Fruit fly (Drosophila melanogaster) whole organism, adult: Measurements from ENCODE around the gene Lon.

Experiments used
- CG11617 ChIP-seq: fragments of 200-800 bp; sonication (Bioruptor generic); optimal IDR thresholded peaks from 2 replicates; lab custom pipeline; 2017; ENCODE audit warnings: mild to moderate bottlenecking, missing biosample characterization, missing genetic modification reagents, missing genetic modification characterization
- CG12768 ChIP-seq: fragments of 200-800 bp; sonication (Bioruptor generic); optimal IDR thresholded peaks from 2 replicates; lab custom pipeline; 2017; ENCODE audit warnings: missing biosample characterization, missing genetic modification characterization, mild to moderate bottlenecking, moderate library complexity, missing genetic modification reagents
- CG14711 ChIP-seq: fragments of 200-800 bp; sonication (Bioruptor generic); optimal IDR thresholded peaks from 2 replicates; lab custom pipeline; 2018; ENCODE audit warnings: missing biosample characterization, mild to moderate bottlenecking, missing genetic modification characterization, moderate library complexity
- CG1620 ChIP-seq: fragments of 200-800 bp; sonication (Bioruptor generic); optimal IDR thresholded peaks from 2 replicates; lab custom pipeline; 2016; ENCODE audit warnings: missing biosample characterization, missing genetic modification characterization
- CG33017 ChIP-seq: fragments of 200-800 bp; sonication (Bioruptor generic); optimal IDR thresholded peaks from 2 replicates; lab custom pipeline; 2018; ENCODE audit warnings: missing biosample characterization, mild to moderate bottlenecking, missing genetic modification characterization, moderate library complexity
- CG5204 ChIP-seq: fragments of 200-800 bp; sonication (Bioruptor generic); optimal IDR thresholded peaks from 2 replicates; lab custom pipeline; 2016; ENCODE audit warnings: missing biosample characterization, missing genetic modification characterization
- CG7045 ChIP-seq: fragments of 200-800 bp; sonication (Bioruptor generic); optimal IDR thresholded peaks from 2 replicates; lab custom pipeline; 2017; ENCODE audit warnings: missing biosample characterization, mild to moderate bottlenecking, missing genetic modification characterization
- CG7101 ChIP-seq: fragments of 200-800 bp; sonication (Bioruptor generic); optimal IDR thresholded peaks from 2 replicates; lab custom pipeline; 2018; ENCODE audit warnings: missing biosample characterization, mild to moderate bottlenecking, missing genetic modification characterization, moderate library complexity
- Clk ChIP-seq: fragments of 200-800 bp; sonication (Bioruptor generic); optimal IDR thresholded peaks from 2 replicates; lab custom pipeline; 2017; ENCODE audit warnings: missing biosample characterization, missing genetic modification characterization
- Crg-1 ChIP-seq: fragments of 200-800 bp; sonication (Bioruptor generic); optimal IDR thresholded peaks from 2 replicates; lab custom pipeline; 2016; ENCODE audit warnings: missing biosample characterization, missing genetic modification characterization
- Hr96 ChIP-seq: fragments of 200-800 bp; sonication (Bioruptor generic); optimal IDR thresholded peaks from 2 replicates; lab custom pipeline; 2016; ENCODE audit warnings: missing biosample characterization, missing genetic modification characterization
- Mnt ChIP-seq: fragments of 200-800 bp; sonication (Bioruptor generic); optimal IDR thresholded peaks from 2 replicates; lab custom pipeline; 2016; ENCODE audit warnings: missing biosample characterization, mild to moderate bottlenecking, missing genetic modification characterization
- bab1 ChIP-seq: fragments of 200-800 bp; sonication (Bioruptor generic); optimal IDR thresholded peaks from 3 replicates; lab custom pipeline; 2019; ENCODE audit warnings: missing biosample characterization, mild to moderate bottlenecking, missing genetic modification characterization, moderate library complexity
- cic ChIP-seq: fragments of 200-800 bp; sonication (Bioruptor generic); optimal IDR thresholded peaks from 2 replicates; lab custom pipeline; 2017; ENCODE audit warnings: missing biosample characterization, mild to moderate bottlenecking, missing genetic modification characterization, moderate library complexity
- cnc ChIP-seq, 2 experiments: fragments of >200 bp; optimal IDR thresholded peaks; 2 replicates each; lab custom pipeline; 2017
- kay ChIP-seq: fragments of 200-800 bp; sonication (Bioruptor generic); peaks from one replicate; lab custom pipeline; 2016; ENCODE audit warnings: missing biosample characterization, missing genetic modification characterization, borderline replicate concordance
- ovo ChIP-seq: fragments of 200-800 bp; sonication (Bioruptor generic); optimal IDR thresholded peaks from 2 replicates; lab custom pipeline; 2016; ENCODE audit warnings: missing biosample characterization, missing genetic modification characterization
- pad ChIP-seq: fragments of 200-800 bp; sonication (Bioruptor generic); optimal IDR thresholded peaks from 3 replicates; lab custom pipeline; 2017; ENCODE audit warnings: missing biosample characterization, missing genetic modification characterization, mild to moderate bottlenecking, moderate library complexity, missing genetic modification reagents
- tj ChIP-seq: fragments of 200-800 bp; sonication (Bioruptor generic); optimal IDR thresholded peaks from 3 replicates; lab custom pipeline; 2017; ENCODE audit warnings: missing biosample characterization, mild to moderate bottlenecking, missing genetic modification characterization, moderate library complexity
- toe ChIP-seq: fragments of 200-800 bp; sonication (Bioruptor generic); optimal IDR thresholded peaks from 2 replicates; lab custom pipeline; 2016; ENCODE audit warnings: missing biosample characterization, missing genetic modification characterization

Lon gene

dm6 chr3L:19646292-19646691, 34.3 kb upstream of the Lon start:
- TF ChIP-seq CG12768 (GFP tag; lab: Kevin White, UChicago): no peak
- no peak for TF ChIP-seq CG33017 (tag; lab: Kevin White, UChicago)
- no peak for TF ChIP-seq CG11617 (GFP tag; lab: Kevin White, UChicago)
- TF ChIP-seq bab1: no peak
- no peak for TF ChIP-seq toe

dm6 chr3L:19642448-19643020, 30.5 kb upstream of the Lon start, which contains the start of gene Rnf146:
Rnf146 (minus strand) TSS chr3L:19642816.
- TF ChIP-seq CG11617 (GFP tag; lab: Kevin White, UChicago) (no peak), CG7101 (tag; lab: Kevin White, UChicago) (peak; percentile 34), pad (GFP tag; lab: Kevin White, UChicago) (peak; percentile 25), Clk (GFP tag; lab: Kevin White, UChicago) (no peak), CG7045 (GFP tag; lab: Kevin White, UChicago) (no peak), toe (no peak), bab1 (peak; percentile 63), CG33017 (tag; lab: Kevin White, UChicago) (peak; percentile 14), cic (no peak), CG1620 (GFP tag; lab: Kevin White, UChicago) (no peak), Mnt (GFP tag; lab: Kevin White, UChicago) (no peak)

dm6 chr3L:19636821-19637460, 24.9 kb upstream of the Lon start:
- TF ChIP-seq CG7045 (GFP tag; lab: Kevin White, UChicago): no peak
- TF ChIP-seq kay (GFP tag; lab: Kevin White, UChicago): no peak
- TF ChIP-seq CG14711 (tag; lab: Kevin White, UChicago): no peak
- no peak for TF ChIP-seq bab1
- TF ChIP-seq ovo: no peak
- no peak for TF ChIP-seq CG12768 (GFP tag; lab: Kevin White, UChicago)
- TF ChIP-seq Hr96 (GFP tag; lab: Kevin White, UChicago): no peak
- TF ChIP-seq cnc (optimal IDR thresholded peaks at IDR 0.05; lab: Kevin White, UChicago): no peak
- no peak for TF ChIP-seq CG7101 (tag; lab: Kevin White, UChicago)
- no peak for TF ChIP-seq Clk (GFP tag; lab: Kevin White, UChicago)
- no peak for TF ChIP-seq cic

dm6 chr3L:19635478-19635996, 23.5 kb upstream of the Lon start, which contains the start of gene wnd:
wnd (minus strand) TSS chr3L:19635783.
- TF ChIP-seq Clk (GFP tag; lab: Kevin White, UChicago) (no peak), cnc (optimal IDR thresholded peaks at IDR 0.05; lab: Kevin White, UChicago) (no peak), tj (GFP tag; lab: Kevin White, UChicago) (peak; percentile 49)

dm6 chr3L:19634788-19635448, 22.9 kb upstream of the Lon start:
- TF ChIP-seq Crg-1 (GFP tag; lab: Kevin White, UChicago) (no peak), CG11617 (GFP tag; lab: Kevin White, UChicago) (peak; percentile 41), CG12768 (GFP tag; lab: Kevin White, UChicago) (peak; percentile 28), CG1620 (GFP tag; lab: Kevin White, UChicago) (no peak), Hr96 (GFP tag; lab: Kevin White, UChicago) (peak; percentile 36), CG7101 (tag; lab: Kevin White, UChicago) (peak; percentile 84), CG7045 (GFP tag; lab: Kevin White, UChicago) (peak; percentile 75), CG33017 (tag; lab: Kevin White, UChicago) (peak; percentile 71), kay (GFP tag; lab: Kevin White, UChicago) (peak; percentile 69), CG5204 (peak; percentile 13), cnc (optimal IDR thresholded peaks at IDR 0.05; lab: Kevin White, UChicago) (no peak), tj (GFP tag; lab: Kevin White, UChicago) (peak; percentile 65), ovo (no peak), cic (no peak), pad (GFP tag; lab: Kevin White, UChicago) (peak; percentile 29), Mnt (GFP tag; lab: Kevin White, UChicago) (no peak), Clk (GFP tag; lab: Kevin White, UChicago) (no peak), toe (no peak), bab1 (peak; percentile 87), CG14711 (tag; lab: Kevin White, UChicago) (peak; percentile 90)
